Worm (Caenorhabditis elegans): Measurements from ENCODE around the gene dot-1.4.

Gene dot-1.4

DNA sequence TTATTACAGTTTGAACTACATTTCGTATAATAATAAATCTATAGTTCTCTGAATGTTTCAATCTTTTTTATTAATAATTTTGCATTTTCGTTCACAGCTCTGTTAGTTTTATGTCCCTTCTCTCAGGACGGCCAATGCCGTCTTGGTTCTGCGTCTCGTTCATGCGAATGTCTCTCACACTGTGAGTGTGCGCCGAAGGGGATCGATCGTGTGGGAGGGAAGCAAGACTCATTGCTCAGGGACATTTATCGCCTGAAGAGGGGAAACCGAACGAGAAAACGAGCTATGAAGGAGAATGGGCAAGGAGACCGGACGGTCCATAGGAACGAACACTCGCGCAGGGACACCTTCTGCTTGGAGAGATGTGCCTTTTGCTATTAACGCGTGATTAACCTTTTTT lies 32.4 kb downstream of the dot-1.4 start:
- TF ChIP-seq skn-1 (tag; optimal IDR thresholded peaks at IDR 0.05) (no peak), ZK337.2 (GFP tag; IDR thresholded peaks at IDR 0.05) (no peak), F26F4.8 (GFP tag; conservative IDR thresholded peaks at IDR 0.05) (no peak), F10B5.3 (tag; optimal IDR thresholded peaks at IDR 0.05) (peak; percentile 12), snpc-1.2 (GFP tag; IDR thresholded peaks at IDR 0.05) (no peak), php-3 (GFP tag; IDR thresholded peaks at IDR 0.05) (no peak), unc-62 (GFP tag; optimal IDR thresholded peaks at IDR 0.05 in 1 of 2) (peak in 1 of 2 experiments; percentile 85), unc-62 (tag; optimal IDR thresholded peaks at IDR 0.05) (no peak), jun-1 (tag; optimal IDR thresholded peaks at IDR 0.05) (no peak), daf-12 (tag; optimal IDR thresholded peaks at IDR 0.05) (no peak), Y105C5A.15 (GFP tag; IDR thresholded peaks at IDR 0.05) (no peak), mdt-29 (GFP tag; IDR thresholded peaks at IDR 0.05) (no peak), R02D3.7 (tag; optimal IDR thresholded peaks at IDR 0.05) (no peak), lim-7 (GFP tag; IDR thresholded peaks at IDR 0.05) (no peak), nhr-237 (tag; optimal IDR thresholded peaks at IDR 0.05) (no peak), Y5F2A.4 (GFP tag; optimal IDR thresholded peaks at IDR 0.05) (no peak), pqm-1 (tag; optimal IDR thresholded peaks at IDR 0.05) (no peak), ceh-28 (tag; optimal IDR thresholded peaks at IDR 0.05) (peak; percentile 43), T20F7.1 (GFP tag; optimal IDR thresholded peaks at IDR 0.05) (no peak), daf-8 (GFP tag; IDR thresholded peaks at IDR 0.05) (no peak), ceh-82 (tag; optimal IDR thresholded peaks at IDR 0.05) (no peak), ceh-32 (tag; optimal IDR thresholded peaks at IDR 0.05; ENCODE audit: poor library complexity) (no peak), mxl-3 (GFP tag; optimal IDR thresholded peaks at IDR 0.05) (no peak), lin-15B (tag; optimal IDR thresholded peaks at IDR 0.05) (no peak), zip-2 (tag; optimal IDR thresholded peaks at IDR 0.05) (no peak), rbr-2 (tag; optimal IDR thresholded peaks at IDR 0.05) (peak; percentile 46), aly-2 (tag; optimal IDR thresholded peaks at IDR 0.05) (no peak), F37D6.2 (tag; optimal IDR thresholded peaks at IDR 0.05) (peak; percentile 51), mep-1 (tag; optimal IDR thresholded peaks at IDR 0.05) (no peak), hlh-11 (tag; optimal IDR thresholded peaks at IDR 0.05) (no peak), aha-1 (tag) (peak; percentile 57), hlh-30 (tag; optimal IDR thresholded peaks at IDR 0.05; ENCODE audit: insufficient read depth) (no peak), cey-2 (tag; optimal IDR thresholded peaks at IDR 0.05; ENCODE audit: borderline replicate concordance, insufficient read depth) (no peak), mxl-2 (GFP tag; conservative IDR thresholded peaks at IDR 0.05) (no peak), ZK546.5 (tag; optimal IDR thresholded peaks at IDR 0.05) (no peak), set-16 (GFP tag; IDR thresholded peaks at IDR 0.05) (no peak), madf-9 (GFP tag; conservative IDR thresholded peaks at IDR 0.05) (no peak), dpl-1 (GFP tag; optimal IDR thresholded peaks at IDR 0.05) (no peak), zip-11 (GFP tag; IDR thresholded peaks at IDR 0.05) (no peak), attf-4 (tag; optimal IDR thresholded peaks at IDR 0.05) (no peak), nhr-42 (GFP tag; IDR thresholded peaks at IDR 0.05) (no peak), pha-4 (GFP tag; IDR thresholded peaks at IDR 0.05) (no peak), pha-4 (tag; optimal IDR thresholded peaks at IDR 0.05) (no peak)

DNA sequence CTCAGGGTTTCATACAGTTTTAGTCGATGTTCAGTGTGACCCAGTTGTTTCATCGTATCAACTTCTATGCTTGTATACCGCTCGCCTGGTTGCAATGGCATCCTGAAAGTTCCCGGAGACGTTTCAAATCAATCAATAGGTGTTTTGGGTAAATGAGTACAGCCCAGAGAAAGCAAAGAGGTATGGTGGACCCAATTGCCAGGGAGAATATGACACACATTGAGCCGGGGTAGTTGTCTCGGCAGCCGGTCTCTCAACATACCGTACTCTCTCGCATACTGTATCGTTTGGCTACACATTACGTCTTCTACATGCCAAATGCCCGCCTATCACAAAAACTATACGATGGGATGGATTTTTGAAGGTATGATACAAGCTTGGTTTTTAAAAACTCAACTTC lies 33.4 kb downstream of the dot-1.4 start, which contains the start of gene Y62H9A.9:
Gene Y62H9A.9, minus strand, starts transcription at position 101 of the 400 bp plus-strand sequence.
- TF ChIP-seq lsy-2 (tag; optimal IDR thresholded peaks at IDR 0.05) (no peak), ceh-28 (tag; optimal IDR thresholded peaks at IDR 0.05) (no peak), Y75B8A.6 (GFP tag; IDR thresholded peaks at IDR 0.05) (no peak), daf-8 (GFP tag; IDR thresholded peaks at IDR 0.05) (no peak), sdz-12 (GFP tag; optimal IDR thresholded peaks at IDR 0.05) (no peak), php-3 (GFP tag; IDR thresholded peaks at IDR 0.05) (no peak), mxl-2 (GFP tag; conservative IDR thresholded peaks at IDR 0.05) (no peak), ces-1 (GFP tag; optimal IDR thresholded peaks at IDR 0.05) (no peak), F26F4.8 (GFP tag; conservative IDR thresholded peaks at IDR 0.05) (no peak), Y5F2A.4 (GFP tag; optimal IDR thresholded peaks at IDR 0.05) (no peak), zip-11 (GFP tag; IDR thresholded peaks at IDR 0.05) (no peak), lin-1 (GFP tag; IDR thresholded peaks at IDR 0.05) (no peak), dve-1 (tag; optimal IDR thresholded peaks at IDR 0.05; ENCODE audit: insufficient read depth) (no peak), aha-1 (tag) (no peak)
